Worm (Caenorhabditis elegans): Measurements from ENCODE around the gene C01G6.9.

The C01G6.9 gene

ce11 chrII:9322870-9323349, 27.3 kb upstream of the C01G6.9 start, which contains the start of gene rab-39 (continued):
- TF ChIP-seq aly-2 (tag; optimal IDR thresholded peaks at IDR 0.05) (no peak), hpl-2 (GFP tag; optimal IDR thresholded peaks at IDR 0.05) (no peak), grh-1 (GFP tag; IDR thresholded peaks at IDR 0.05) (no peak), isw-1 (GFP tag; IDR thresholded peaks at IDR 0.05) (no peak), nhr-85 (tag) (no peak), nhr-71 (tag; optimal IDR thresholded peaks at IDR 0.05) (peak; percentile 30), ceh-90 (tag; optimal IDR thresholded peaks at IDR 0.05) (no peak), mab-9 (GFP tag; IDR thresholded peaks at IDR 0.05) (no peak), lir-3 (tag; optimal IDR thresholded peaks at IDR 0.05; ENCODE audit: poor library complexity) (no peak), Y116A8C.19 (tag; optimal IDR thresholded peaks at IDR 0.05; ENCODE audit: borderline replicate concordance) (no peak), ama-1 (optimal IDR thresholded peaks at IDR 0.05) (no peak), xbp-1 (tag; optimal IDR thresholded peaks at IDR 0.05) (no peak), alr-1 (tag; optimal IDR thresholded peaks at IDR 0.05; ENCODE audit: borderline replicate concordance) (no peak), lin-13 (GFP tag; optimal IDR thresholded peaks at IDR 0.05) (no peak), lin-15B (tag; optimal IDR thresholded peaks at IDR 0.05) (no peak), ceh-88 (GFP tag; IDR thresholded peaks at IDR 0.05) (no peak), lsy-2 (tag; optimal IDR thresholded peaks at IDR 0.05) (peak; percentile 42 to 70), mef-2 (tag; optimal IDR thresholded peaks at IDR 0.05) (no peak), skn-1 (tag; optimal IDR thresholded peaks at IDR 0.05) (peak; percentile 32), nhr-76 (tag; optimal IDR thresholded peaks at IDR 0.05) (no peak), pax-3 (tag; optimal IDR thresholded peaks at IDR 0.05) (no peak), nhr-12 (tag; optimal IDR thresholded peaks at IDR 0.05) (no peak), nhr-77 (tag; optimal IDR thresholded peaks at IDR 0.05) (no peak), nhr-90 (tag; optimal IDR thresholded peaks at IDR 0.05; ENCODE audit: poor library complexity) (no peak), unc-30 (tag; optimal IDR thresholded peaks at IDR 0.05) (no peak), fkh-4 (tag; optimal IDR thresholded peaks at IDR 0.05; ENCODE audit: borderline replicate concordance) (no peak), blmp-1 (tag; optimal IDR thresholded peaks at IDR 0.05) (peak; percentile 45), efl-1 (optimal IDR thresholded peaks at IDR 0.05) (peak; percentile 15 to 30), efl-1 (GFP tag; optimal IDR thresholded peaks at IDR 0.05 in 1 of 2) (peak; percentile 40 to 83), lin-39 (tag; optimal IDR thresholded peaks at IDR 0.05) (no peak), egl-13 (tag; optimal IDR thresholded peaks at IDR 0.05) (no peak), hlh-4 (tag; optimal IDR thresholded peaks at IDR 0.05) (no peak), nhr-47 (tag; optimal IDR thresholded peaks at IDR 0.05) (peak; percentile 23), lin-14 (GFP tag; optimal IDR thresholded peaks at IDR 0.05) (peak; percentile 31), ces-1 (GFP tag; optimal IDR thresholded peaks at IDR 0.05) (no peak), nhr-237 (tag; optimal IDR thresholded peaks at IDR 0.05) (no peak), aha-1 (tag; optimal IDR thresholded peaks at IDR 0.05) (no peak), snpc-4 (tag; optimal IDR thresholded peaks at IDR 0.05) (no peak), ztf-11 (tag; optimal IDR thresholded peaks at IDR 0.05) (no peak), nhr-28 (tag; optimal IDR thresholded peaks at IDR 0.05) (no peak), nhr-19 (GFP tag; conservative IDR thresholded peaks at IDR 0.05) (no peak), zip-4 (GFP tag; optimal IDR thresholded peaks at IDR 0.05) (no peak), fkh-10 (GFP tag; optimal IDR thresholded peaks at IDR 0.05) (no peak), ceh-8 (GFP tag; optimal IDR thresholded peaks at IDR 0.05) (no peak), lin-35 (GFP tag; optimal IDR thresholded peaks at IDR 0.05) (peak; percentile 21 to 42), fkh-8 (tag; optimal IDR thresholded peaks at IDR 0.05) (peak; percentile 29), rnt-1 (tag; optimal IDR thresholded peaks at IDR 0.05) (no peak), mep-1 (tag; optimal IDR thresholded peaks at IDR 0.05) (peak; percentile 65), ceh-82 (tag; optimal IDR thresholded peaks at IDR 0.05) (no peak), unc-130 (tag; optimal IDR thresholded peaks at IDR 0.05) (no peak), dpl-1 (GFP tag; optimal IDR thresholded peaks at IDR 0.05) (peak; percentile 22 to 53 (median 31)), jun-1 (tag; optimal IDR thresholded peaks at IDR 0.05) (no peak), sptf-1 (tag; optimal IDR thresholded peaks at IDR 0.05) (no peak), swsn-7 (tag; optimal IDR thresholded peaks at IDR 0.05) (no peak)

Data from whole organism, L1 larva.